Worm (Caenorhabditis elegans) whole organism, young adult: Measurements from ENCODE around the gene T19C4.5.

Source experiments
- B0035.1 ChIP-seq: sonication (generic microtip); optimal IDR thresholded peaks from 2 replicates; lab custom pipeline; 2016; ENCODE audit warnings: missing genetic modification characterization, mild to moderate bottlenecking, missing compliant biosample characterization, missing genotype, missing genetic modification reagents
- F52B5.7 ChIP-seq: sonication (generic microtip); optimal IDR thresholded peaks from 2 replicates; lab custom pipeline; 2016; ENCODE audit warnings: mild to moderate bottlenecking, missing genetic modification characterization, missing compliant biosample characterization
- Y53F4B.3 ChIP-seq: fragments of 200-800 bp; sonication (Bioruptor generic); IDR thresholded peaks from 2 replicates; pipeline ENCODE4 v1.3.6; 2022; ENCODE audit warnings: missing genetic modification reagents, missing genetic modification characterization, missing compliant biosample characterization
- Y53G8AR.9 ChIP-seq: fragments of 200-800 bp; sonication (Bioruptor generic); conservative IDR thresholded peaks from 2 replicates; pipeline ENCODE4 v1.3.6; 2022; ENCODE audit warnings: missing genetic modification reagents, missing genetic modification characterization, missing compliant biosample characterization
- Y67H2A.10 ChIP-seq: fragments of 200-800 bp; sonication (Bioruptor generic); conservative IDR thresholded peaks from 2 replicates; pipeline ENCODE4 v1.3.6; 2022; ENCODE audit warnings: missing genetic modification reagents, missing genetic modification characterization, missing compliant biosample characterization
- Y79H2A.3 ChIP-seq: fragments of 200-800 bp; sonication (Bioruptor generic); conservative IDR thresholded peaks from 2 replicates; pipeline ENCODE4 v1.3.6; 2022; ENCODE audit warnings: missing genetic modification reagents, missing genetic modification characterization, missing compliant biosample characterization
- ZK185.1 ChIP-seq: sonication (generic microtip); optimal IDR thresholded peaks from 2 replicates; lab custom pipeline; 2016; ENCODE audit warnings: mild to moderate bottlenecking, missing genetic modification characterization, missing compliant biosample characterization; ENCODE audit not compliant: poor library complexity, severe bottlenecking
- aptf-3 ChIP-seq: fragments of 200-800 bp; sonication (Bioruptor generic); IDR thresholded peaks from 2 replicates; pipeline ENCODE4 v1.3.6; 2022; ENCODE audit warnings: missing genetic modification characterization, missing compliant biosample characterization
- cebp-1 ChIP-seq, 2 experiments: fragments of 200-800 bp in 1 of 2; sonication (Bioruptor generic) in 1 of 2; sonication (generic microtip) in 1 of 2; IDR thresholded peaks in 1 of 2; optimal IDR thresholded peaks in 1 of 2; 2 replicates each; pipeline versions ENCODE4 v1.3.6 to Lab custom; 2017 to 2022; ENCODE audit warnings: missing compliant biosample characterization in 2 of 2, missing genetic modification characterization in 2 of 2, mild to moderate bottlenecking in 1 of 2, missing genetic modification reagents in 1 of 2, moderate library complexity in 1 of 2
- cebp-2 ChIP-seq: fragments of 200-800 bp; sonication (Bioruptor generic); IDR thresholded peaks from 2 replicates; pipeline ENCODE4 v1.3.6; 2022; ENCODE audit warnings: missing genetic modification characterization, missing compliant biosample characterization
- ceh-100 ChIP-seq: fragments of 200-800 bp; sonication (Bioruptor generic); IDR thresholded peaks from 2 replicates; pipeline ENCODE4 v1.3.6; 2022; ENCODE audit warnings: missing genetic modification reagents, missing genetic modification characterization, missing compliant biosample characterization
- ceh-91 ChIP-seq: fragments of 200-800 bp; sonication (Bioruptor generic); IDR thresholded peaks from 2 replicates; pipeline ENCODE4 v1.3.6; 2022; ENCODE audit warnings: missing genetic modification reagents, missing genetic modification characterization, missing compliant biosample characterization
- dox-1 ChIP-seq: fragments of 200-800 bp; sonication (Bioruptor generic); IDR thresholded peaks from 2 replicates; pipeline ENCODE4 v1.3.6; 2022; ENCODE audit warnings: missing genetic modification reagents, missing genetic modification characterization, missing compliant biosample characterization
- egl-18 ChIP-seq: fragments of 200-800 bp; sonication (Bioruptor generic); IDR thresholded peaks from 2 replicates; pipeline ENCODE4 v1.3.6; 2022; ENCODE audit warnings: missing genetic modification reagents, missing genetic modification characterization, missing compliant biosample characterization
- fkh-3 ChIP-seq: sonication (generic microtip); optimal IDR thresholded peaks from 2 replicates; lab custom pipeline; 2016; ENCODE audit warnings: mild to moderate bottlenecking, missing genetic modification characterization, missing compliant biosample characterization
- gei-17 ChIP-seq: fragments of 200-800 bp; sonication (Bioruptor generic); optimal IDR thresholded peaks from 2 replicates; lab custom pipeline; 2018; ENCODE audit warnings: mild to moderate bottlenecking, missing genetic modification characterization, missing compliant biosample characterization
- him-1 ChIP-seq: sonication (generic microtip); optimal IDR thresholded peaks from 2 replicates; lab custom pipeline; 2016; ENCODE audit warnings: missing genotype, missing genetic modification reagents, missing genetic modification characterization, missing compliant biosample characterization
- hlh-12 ChIP-seq: sonication (generic microtip); optimal IDR thresholded peaks from 2 replicates; lab custom pipeline; 2016; ENCODE audit warnings: missing genetic modification characterization, missing compliant biosample characterization
- hrde-1 ChIP-seq: sonication (generic microtip); optimal IDR thresholded peaks from 2 replicates; lab custom pipeline; 2016; ENCODE audit warnings: missing genetic modification characterization, mild to moderate bottlenecking, missing compliant biosample characterization, moderate library complexity, missing genotype, missing genetic modification reagents, borderline replicate concordance
- lag-1 ChIP-seq: fragments of 200-800 bp; sonication (Bioruptor generic); IDR thresholded peaks from 2 replicates; pipeline ENCODE4 v1.3.6; 2022; ENCODE audit warnings: missing genetic modification reagents, missing genetic modification characterization, missing compliant biosample characterization
- let-526 ChIP-seq: fragments of 200-800 bp; sonication (Bioruptor generic); IDR thresholded peaks from 2 replicates; pipeline ENCODE4 v1.3.6; 2022; ENCODE audit warnings: missing genetic modification reagents, missing genetic modification characterization, missing compliant biosample characterization
- lin-35 ChIP-seq, 3 experiments: fragments of 150-350 bp in 2 of 3; sonication (generic microtip) in 1 of 3; optimal IDR thresholded peaks; 2 replicates each; lab custom pipeline; 2014 to 2018; ENCODE audit warnings: missing biosample characterization in 3 of 3, missing genetic modification characterization in 3 of 3, missing genetic modification reagents in 3 of 3
- lsl-1 ChIP-seq: fragments of 200-800 bp; sonication (Bioruptor generic); optimal IDR thresholded peaks from 2 replicates; lab custom pipeline; 2018; ENCODE audit warnings: mild to moderate bottlenecking, missing genetic modification characterization, moderate library complexity, missing compliant biosample characterization
- madf-3 ChIP-seq: fragments of 200-800 bp; sonication (Bioruptor generic); IDR thresholded peaks from 2 replicates; pipeline ENCODE4 v1.3.6; 2022; ENCODE audit warnings: missing genetic modification reagents, missing genetic modification characterization, missing compliant biosample characterization
- madf-6 ChIP-seq: fragments of 200-800 bp; sonication (Bioruptor generic); IDR thresholded peaks from 2 replicates; pipeline ENCODE4 v1.3.6; 2022; ENCODE audit warnings: missing genetic modification reagents, missing genetic modification characterization, missing compliant biosample characterization
- madf-8 ChIP-seq: fragments of 200-800 bp; sonication (Bioruptor generic); conservative IDR thresholded peaks from 2 replicates; pipeline ENCODE4 v1.3.6; 2022; ENCODE audit warnings: missing genetic modification reagents, missing genetic modification characterization, missing compliant biosample characterization
- mes-4 ChIP-seq: sonication (generic microtip); optimal IDR thresholded peaks from 2 replicates; lab custom pipeline; 2016; ENCODE audit warnings: missing genotype, missing genetic modification characterization, missing compliant biosample characterization
- mxl-1 ChIP-seq: sonication (generic microtip); optimal IDR thresholded peaks from 2 replicates; lab custom pipeline; 2016; ENCODE audit warnings: missing genetic modification characterization, missing compliant biosample characterization
- nfya-1 ChIP-seq: sonication (generic microtip); optimal IDR thresholded peaks from 2 replicates; lab custom pipeline; 2017; ENCODE audit warnings: antibody characterized with exemption, missing compliant biosample characterization, missing genetic modification characterization, borderline replicate concordance; ENCODE audit not compliant: insufficient read depth
- nhr-179 ChIP-seq: sonication (generic microtip); optimal IDR thresholded peaks from 2 replicates; lab custom pipeline; 2016; ENCODE audit warnings: mild to moderate bottlenecking, missing genetic modification characterization, missing compliant biosample characterization
- nhr-80 ChIP-seq: sonication (generic microtip); optimal IDR thresholded peaks from 2 replicates; lab custom pipeline; 2016; ENCODE audit warnings: missing genetic modification characterization, missing compliant biosample characterization
- pha-4 ChIP-seq: fragments of 150-350 bp; sonication (generic microtip); optimal IDR thresholded peaks from 2 replicates; lab custom pipeline; 2014; ENCODE audit warnings: missing biosample characterization, missing genetic modification reagents, missing genetic modification characterization
- rcor-1 ChIP-seq: fragments of 200-800 bp; sonication (Bioruptor generic); IDR thresholded peaks from 2 replicates; pipeline ENCODE4 v1.3.6; 2022; ENCODE audit warnings: missing genetic modification reagents, missing genetic modification characterization, missing compliant biosample characterization
- rec-8 ChIP-seq, 2 experiments: sonication (generic microtip); optimal IDR thresholded peaks; 2 replicates each; lab custom pipeline; 2016; ENCODE audit warnings: mild to moderate bottlenecking in 2 of 2, missing genetic modification characterization in 2 of 2, missing genetic modification reagents in 2 of 2, missing genotype in 2 of 2, missing biosample characterization in 1 of 2, missing compliant biosample characterization in 1 of 2, moderate library complexity in 1 of 2
- rpc-1 ChIP-seq, 2 experiments: fragments of 150-350 bp in 1 of 2; sonication (generic microtip) in 1 of 2; optimal IDR thresholded peaks; 2 replicates each; lab custom pipeline; 2014 to 2018; ENCODE audit warnings: missing biosample characterization in 1 of 2, missing genetic modification characterization in 1 of 2, missing genetic modification reagents in 1 of 2, missing genotype in 1 of 2
- snpc-1.1 ChIP-seq: sonication (generic microtip); optimal IDR thresholded peaks from 2 replicates; lab custom pipeline; 2017; ENCODE audit warnings: missing genetic modification characterization, mild to moderate bottlenecking, missing compliant biosample characterization, antibody characterized with exemption, moderate library complexity, missing genotype, missing genetic modification reagents; ENCODE audit not compliant: insufficient read depth
- snpc-1.3 ChIP-seq: sonication (generic microtip); optimal IDR thresholded peaks from 2 replicates; lab custom pipeline; 2017; ENCODE audit warnings: missing genetic modification characterization, mild to moderate bottlenecking, missing compliant biosample characterization, antibody characterized with exemption, moderate library complexity, missing genotype, missing genetic modification reagents; ENCODE audit not compliant: insufficient read depth
- snpc-3.4 ChIP-seq: sonication (generic microtip); optimal IDR thresholded peaks from 2 replicates; lab custom pipeline; 2017; ENCODE audit warnings: missing genetic modification characterization, mild to moderate bottlenecking, missing compliant biosample characterization, antibody characterized with exemption, moderate library complexity, missing genotype, missing genetic modification reagents
- somi-1 ChIP-seq: fragments of 200-800 bp; sonication (Bioruptor generic); optimal IDR thresholded peaks from 2 replicates; lab custom pipeline; 2018; ENCODE audit warnings: mild to moderate bottlenecking, missing genetic modification characterization, missing compliant biosample characterization
- tbp1 ChIP-seq: fragments of 200-800 bp; sonication (Bioruptor generic); optimal IDR thresholded peaks from 2 replicates; lab custom pipeline; 2018; ENCODE audit warnings: mild to moderate bottlenecking, missing genetic modification characterization, missing compliant biosample characterization
- tbx-9 ChIP-seq: sonication (generic microtip); optimal IDR thresholded peaks from 2 replicates; lab custom pipeline; 2016; ENCODE audit warnings: borderline replicate concordance, missing genetic modification characterization, inconsistent platforms, missing compliant biosample characterization
- tlf-1 ChIP-seq: fragments of 200-800 bp; sonication (Bioruptor generic); optimal IDR thresholded peaks from 2 replicates; lab custom pipeline; 2018; ENCODE audit warnings: mild to moderate bottlenecking, missing genetic modification characterization, missing compliant biosample characterization
- unc-130 ChIP-seq: sonication (generic microtip); optimal IDR thresholded peaks from 2 replicates; lab custom pipeline; 2016; ENCODE audit warnings: missing genetic modification reagents, missing genetic modification characterization, missing compliant biosample characterization
- zim-3 ChIP-seq: sonication (generic microtip); optimal IDR thresholded peaks from 2 replicates; lab custom pipeline; 2017; ENCODE audit warnings: mild to moderate bottlenecking, missing genetic modification characterization, moderate library complexity, missing compliant biosample characterization
- ztf-25 ChIP-seq: fragments of 200-800 bp; sonication (Bioruptor generic); IDR thresholded peaks from 2 replicates; pipeline ENCODE4 v1.3.6; 2022; ENCODE audit warnings: missing genetic modification reagents, missing genetic modification characterization, missing compliant biosample characterization
- ztf-28 ChIP-seq: fragments of 200-800 bp; sonication (Bioruptor generic); IDR thresholded peaks from 2 replicates; pipeline ENCODE4 v1.3.6; 2022; ENCODE audit warnings: missing genetic modification reagents, missing genetic modification characterization, missing compliant biosample characterization

T19C4.5 gene

DNA sequence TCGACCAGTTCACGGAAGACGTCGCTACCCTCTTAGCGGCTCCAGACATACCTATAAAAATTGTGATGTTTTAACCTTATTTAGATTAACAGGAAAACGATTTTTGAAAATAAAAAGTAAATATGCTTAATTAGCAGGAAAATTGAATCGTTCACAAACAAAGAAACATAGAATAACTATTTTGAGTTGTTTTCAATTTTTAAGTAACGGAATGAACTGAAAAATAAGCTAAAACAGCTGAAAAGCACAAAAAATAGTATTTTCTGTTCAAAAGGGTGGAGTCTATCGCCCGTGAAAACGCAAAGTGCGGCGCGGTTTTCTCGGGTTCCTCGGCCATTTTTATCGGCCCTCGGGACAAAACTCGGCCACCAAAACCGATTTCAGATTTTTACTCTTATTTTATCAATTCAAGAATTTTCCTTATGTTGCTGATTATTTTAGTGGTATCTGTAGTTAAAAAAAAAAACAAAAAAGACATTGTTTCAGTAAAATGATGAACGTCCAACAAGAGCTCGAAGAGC is 48.1 kb upstream of the T19C4.5 start, which contains the start of the genes atp-5 and lmtr-3 (continued):
- TF ChIP-seq dox-1 (GFP tag; lab: Robert Waterston, UW) (peak; percentile 93), rec-8 (tag; optimal IDR thresholded peaks at IDR 0.05; lab: Kevin White, UChicago) (peak; percentile 64 to 74), aptf-3 (GFP tag; lab: Robert Waterston, UW) (no peak), snpc-3.4 (tag; lab: Kevin White, UChicago) (peak; percentile 36), tbp1 (GFP tag; lab: Kevin White, UChicago) (peak; percentile 47), Y67H2A.10 (peak; percentile 76), Y79H2A.3 (GFP tag; lab: Robert Waterston, UW) (peak; percentile 74; the same call in 1 of the 2 replicates), cebp-2 (GFP tag; lab: Robert Waterston, UW) (no peak), egl-18 (GFP tag; lab: Robert Waterston, UW) (no peak), him-1 (tag; lab: Kevin White, UChicago) (peak; percentile 4), madf-8 (GFP tag; lab: Robert Waterston, UW) (peak; percentile 20; the same call in 1 of the 2 replicates), snpc-1.1 (peak; percentile 22), lin-35 (GFP tag; optimal IDR thresholded peaks at IDR 0.05; lab: Kevin White, UChicago) (peak in 1 of 3 experiments; percentile 24), rcor-1 (peak; percentile 56), lsl-1 (GFP tag; lab: Kevin White, UChicago) (peak; percentile 51), let-526 (GFP tag; lab: Robert Waterston, UW) (peak; percentile 91), tlf-1 (GFP tag; lab: Kevin White, UChicago) (peak; percentile 30), madf-6 (GFP tag; lab: Robert Waterston, UW) (peak; percentile 58; the same call in 1 of the 2 replicates), madf-3 (0 out of 2 replicates have a peak, but pooled peaks have one; percentile 58), unc-130 (GFP tag; lab: Kevin White, UChicago) (peak; percentile 92), ztf-25 (GFP tag; lab: Robert Waterston, UW) (peak; percentile 90), nhr-80 (tag; lab: Kevin White, UChicago) (peak; percentile 81), rpc-1 (optimal IDR thresholded peaks at IDR 0.05; lab: Kevin White, UChicago) (peak; percentile 16), rpc-1 (tag; optimal IDR thresholded peaks at IDR 0.05; lab: Kevin White, UChicago) (no peak), ZK185.1 (tag; lab: Kevin White, UChicago) (peak; percentile 95), mes-4 (tag; lab: Kevin White, UChicago) (no peak), Y53G8AR.9 (0 out of 2 replicates have a peak, but pooled peaks have one; percentile 37), ceh-91 (GFP tag; lab: Robert Waterston, UW) (peak; percentile 56), zim-3 (peak; percentile 28), mxl-1 (tag; lab: Kevin White, UChicago) (no peak), ztf-28 (GFP tag; lab: Robert Waterston, UW) (peak; percentile 88), nfya-1 (no peak), pha-4 (tag; lab: Kevin White, UChicago) (no peak), ceh-100 (GFP tag; lab: Robert Waterston, UW) (peak; percentile 75), Y53F4B.3 (GFP tag; lab: Robert Waterston, UW) (no peak), cebp-1 (GFP tag; IDR thresholded peaks at IDR 0.05; lab: Robert Waterston, UW) (peak; percentile 64), cebp-1 (tag; optimal IDR thresholded peaks at IDR 0.05; lab: Kevin White, UChicago) (peak; percentile 63)

DNA sequence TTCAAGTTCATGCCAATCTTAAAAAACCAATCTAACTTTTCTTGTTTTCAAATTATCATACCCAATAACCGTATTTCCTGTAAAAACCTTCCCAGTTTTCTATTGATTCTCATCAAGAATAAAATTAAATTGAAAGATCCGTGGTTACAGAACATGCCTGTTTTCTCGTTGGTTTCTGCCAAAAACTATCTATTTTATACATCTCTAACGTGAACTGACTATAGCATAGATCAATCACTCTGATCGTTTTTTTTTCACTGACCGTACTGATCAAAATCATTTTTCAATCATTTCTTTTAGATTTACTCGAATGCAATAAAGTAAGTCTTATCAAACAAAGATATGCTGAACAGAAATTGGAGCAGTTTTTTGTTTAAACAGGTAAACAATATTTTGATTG is 47.1 kb upstream of the T19C4.5 start, which contains the start of gene C06H2.2:
Gene C06H2.2, plus strand, starts transcription at position 301 of the 400 bp plus-strand sequence.
- TF ChIP-seq fkh-3 (tag; lab: Kevin White, UChicago) = no peak
- no peak for TF ChIP-seq snpc-1.3 (tag; lab: Kevin White, UChicago)
- no peak for TF ChIP-seq somi-1
- no peak for TF ChIP-seq B0035.1 (tag; lab: Kevin White, UChicago)
- no peak for TF ChIP-seq snpc-1.1
- no peak for TF ChIP-seq tbx-9 (tag; lab: Kevin White, UChicago)
- TF ChIP-seq let-526 (GFP tag; lab: Robert Waterston, UW) = no peak
- TF ChIP-seq F52B5.7 (tag; lab: Kevin White, UChicago) = no peak
- TF ChIP-seq Y53F4B.3 (GFP tag; lab: Robert Waterston, UW) = no peak
- no peak for TF ChIP-seq snpc-3.4 (tag; lab: Kevin White, UChicago)
- TF ChIP-seq hrde-1 = no peak
- no peak for TF ChIP-seq gei-17 (GFP tag; lab: Kevin White, UChicago)
- no peak for TF ChIP-seq lag-1 (GFP tag; lab: Robert Waterston, UW)
- no peak for TF ChIP-seq hlh-12 (tag; lab: Kevin White, UChicago)
- TF ChIP-seq nhr-179 (tag; lab: Kevin White, UChicago) = no peak
